Worm (Caenorhabditis elegans): ENCODE measurements around the gene F41E7.7.
A peak's percentile ranks its signal among the peaks of the same experiment; 100 is the strongest.

The F41E7.7 gene

DNA sequence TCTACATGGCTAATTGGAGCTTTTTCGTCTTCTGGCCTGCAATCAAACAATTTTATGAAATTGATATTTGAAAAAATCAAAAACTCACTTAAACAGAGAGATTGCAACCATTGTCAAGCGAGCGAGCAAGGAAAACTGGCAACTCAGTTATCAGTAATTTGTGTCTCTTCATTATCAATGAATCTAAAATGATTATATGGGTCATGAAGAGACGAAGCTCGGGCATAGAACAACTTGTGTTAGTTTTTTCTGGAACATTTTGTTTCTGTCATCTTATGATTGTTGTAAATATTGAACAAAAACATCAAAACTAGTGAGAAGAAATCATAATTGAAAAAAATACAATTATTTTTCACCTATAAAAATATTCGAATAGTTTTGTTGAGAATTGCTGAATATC is 33.4 kb downstream of the F41E7.7 start, which contains the start of gene R07E3.1 (continued):
- TF ChIP-seq lin-29 (GFP tag; IDR thresholded peaks at IDR 0.05) (no peak), hif-1 (tag; optimal IDR thresholded peaks at IDR 0.05) (no peak), mxl-3 (GFP tag; optimal IDR thresholded peaks at IDR 0.05) (no peak), rbr-2 (tag; optimal IDR thresholded peaks at IDR 0.05) (no peak), hlh-30 (tag; optimal IDR thresholded peaks at IDR 0.05; ENCODE audit: insufficient read depth) (peak; percentile 43)

DNA sequence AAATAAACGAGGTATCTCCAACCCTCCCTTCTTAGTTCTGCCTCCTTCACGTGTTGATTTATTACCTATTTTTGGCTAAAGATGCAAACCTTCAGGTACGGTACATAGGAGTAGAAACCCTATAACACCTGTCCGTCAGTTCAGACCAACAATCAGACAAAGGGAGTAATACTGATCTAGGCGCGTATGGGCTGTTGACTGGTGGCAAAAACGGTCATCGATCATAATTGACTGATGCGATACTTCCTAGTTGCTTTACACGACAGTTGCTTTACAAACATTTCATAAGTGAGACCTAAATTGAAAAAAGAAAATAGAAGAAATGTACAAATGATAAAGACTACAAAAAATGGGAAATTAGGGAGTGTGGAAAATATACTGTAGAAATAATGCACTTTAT is 42.6 kb downstream of the F41E7.7 start:
- peak; percentile 21 for TF ChIP-seq nhr-28 (tag; optimal IDR thresholded peaks at IDR 0.05)
- no peak for TF ChIP-seq mes-2 (tag; optimal IDR thresholded peaks at IDR 0.05; ENCODE audit: poor library complexity, severe bottlenecking)
- TF ChIP-seq mxl-3 (GFP tag; optimal IDR thresholded peaks at IDR 0.05): no peak
- peak; percentile 90 for TF ChIP-seq aha-1 (tag)

DNA sequence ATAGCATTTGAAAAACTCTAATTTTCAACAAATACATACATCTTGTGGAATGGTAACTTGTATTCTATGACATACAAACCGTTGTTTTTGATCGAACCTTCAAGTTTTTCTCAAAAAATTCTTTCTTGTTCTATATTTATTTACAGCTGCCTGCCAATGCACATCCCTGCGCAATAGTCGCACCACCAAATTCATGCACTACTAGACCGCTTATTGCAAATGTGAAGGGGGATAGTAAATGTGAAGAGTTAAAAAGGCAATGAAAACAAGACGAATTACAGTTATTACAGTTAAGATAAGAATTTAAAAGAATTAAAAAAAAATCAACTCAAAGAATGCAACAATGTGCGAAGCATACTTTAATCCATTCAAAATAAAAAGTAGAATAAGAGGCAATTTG is 46.3 kb downstream of the F41E7.7 start:
- TF ChIP-seq unc-62 (GFP tag; optimal IDR thresholded peaks at IDR 0.05 in 1 of 2) (peak in 1 of 2 experiments; percentile 28), unc-62 (tag; optimal IDR thresholded peaks at IDR 0.05) (no peak), nhr-11 (tag; optimal IDR thresholded peaks at IDR 0.05) (no peak)

DNA sequence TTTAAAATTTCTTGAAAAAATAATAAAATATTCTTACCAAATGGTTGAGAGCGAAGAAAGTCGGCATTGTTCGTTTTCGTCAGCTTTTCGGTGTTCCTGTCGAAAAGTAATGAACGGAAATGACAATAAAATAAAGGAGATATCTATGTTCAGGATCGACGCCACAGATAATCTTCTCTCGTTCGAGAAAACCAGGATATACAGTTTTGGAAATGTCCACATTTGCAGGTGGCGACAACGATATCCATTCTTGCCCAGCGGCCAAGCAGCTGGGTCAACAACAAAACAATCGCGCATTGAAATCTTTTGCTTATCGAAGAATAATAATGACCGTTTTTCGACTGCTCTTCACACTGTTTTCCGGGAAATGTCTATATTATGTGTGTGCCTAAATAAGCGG is 48.1 kb downstream of the F41E7.7 start, which contains the start of gene R07E3.7:
Gene R07E3.7 (minus strand): TSS at position 101 of the 400 bp plus-strand sequence.
- TF ChIP-seq madf-5 (GFP tag; IDR thresholded peaks at IDR 0.05): no peak
- no peak for TF ChIP-seq mep-1 (tag; optimal IDR thresholded peaks at IDR 0.05)
- no peak for TF ChIP-seq lin-1 (GFP tag; IDR thresholded peaks at IDR 0.05)
- TF ChIP-seq lin-15B (tag; optimal IDR thresholded peaks at IDR 0.05): no peak
- no peak for TF ChIP-seq skn-1 (tag; optimal IDR thresholded peaks at IDR 0.05)
- TF ChIP-seq zip-2 (tag; optimal IDR thresholded peaks at IDR 0.05): no peak
- no peak for TF ChIP-seq php-3 (GFP tag; IDR thresholded peaks at IDR 0.05)
- no peak for TF ChIP-seq lin-29 (GFP tag; IDR thresholded peaks at IDR 0.05)
- no peak for TF ChIP-seq ztf-7 (tag; optimal IDR thresholded peaks at IDR 0.05)
- no peak for TF ChIP-seq madf-9 (GFP tag; conservative IDR thresholded peaks at IDR 0.05)
- TF ChIP-seq zfp-2 (tag; optimal IDR thresholded peaks at IDR 0.05): no peak
- TF ChIP-seq F37D6.2 (tag; optimal IDR thresholded peaks at IDR 0.05): no peak
- TF ChIP-seq snpc-4 (tag; optimal IDR thresholded peaks at IDR 0.05): no peak
- no peak for TF ChIP-seq daf-19 (GFP tag; conservative IDR thresholded peaks at IDR 0.05)
- TF ChIP-seq aha-1 (tag): no peak
- TF ChIP-seq zip-11 (GFP tag; IDR thresholded peaks at IDR 0.05): no peak
- TF ChIP-seq fos-1 (tag; optimal IDR thresholded peaks at IDR 0.05): no peak
- no peak for TF ChIP-seq ama-1 (optimal IDR thresholded peaks at IDR 0.05)
- TF ChIP-seq ZK337.2 (GFP tag; IDR thresholded peaks at IDR 0.05): no peak
- TF ChIP-seq hlh-11 (tag; optimal IDR thresholded peaks at IDR 0.05): no peak

DNA sequence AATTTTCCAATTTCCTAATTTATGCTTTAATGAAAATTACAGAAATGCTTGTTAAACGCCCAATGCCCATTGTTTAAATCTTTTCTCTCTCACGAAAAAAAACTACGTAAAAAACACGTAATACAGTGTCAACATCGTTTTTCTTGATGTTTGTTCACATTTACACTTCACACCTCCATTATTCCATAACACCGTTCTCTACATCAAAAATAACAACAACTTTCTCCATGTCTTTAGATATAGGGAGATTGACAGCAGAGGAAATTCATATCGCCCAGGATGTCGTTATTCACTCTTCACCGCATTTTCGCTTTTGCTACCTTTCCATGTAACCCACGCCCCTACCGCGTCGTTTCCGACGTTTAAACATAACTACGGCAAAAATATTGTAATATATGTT is 50.5 kb downstream of the F41E7.7 start, which contains the start of gene efhc-1:
Gene efhc-1 (plus strand): TSS at position 301 of the 400 bp plus-strand sequence.
- TF ChIP-seq lim-7 (GFP tag; IDR thresholded peaks at IDR 0.05): no peak
- TF ChIP-seq aly-2 (tag; optimal IDR thresholded peaks at IDR 0.05): no peak
- TF ChIP-seq nhr-11 (tag; optimal IDR thresholded peaks at IDR 0.05): no peak
- no peak for TF ChIP-seq nhr-102 (tag; optimal IDR thresholded peaks at IDR 0.05)
- TF ChIP-seq aha-1 (tag): peak; percentile 51
- no peak for TF ChIP-seq F10B5.3 (tag; optimal IDR thresholded peaks at IDR 0.05)
- no peak for TF ChIP-seq ctbp-1 (GFP tag; IDR thresholded peaks at IDR 0.05)

All from whole organism, L4 larva.